Worm (Caenorhabditis elegans) whole organism, L1 larva: ENCODE results near the gene T23F11.11.

Experiments
- C16A3.4 ChIP-seq: fragments of 150-350 bp; optimal IDR thresholded peaks from 2 replicates; lab custom pipeline; 2014; ENCODE audit warnings: missing biosample characterization, missing genetic modification characterization
- C34B4.2 ChIP-seq: sonication (generic microtip); optimal IDR thresholded peaks from 2 replicates; lab custom pipeline; 2017; ENCODE audit warnings: mild to moderate bottlenecking, missing genetic modification characterization, missing compliant biosample characterization
- Y116A8C.19 ChIP-seq: sonication (generic microtip); optimal IDR thresholded peaks from 2 replicates; lab custom pipeline; 2016; ENCODE audit warnings: missing compliant biosample characterization, missing genetic modification characterization, borderline replicate concordance
- aha-1 ChIP-seq: fragments of 150-350 bp; optimal IDR thresholded peaks from 2 replicates; lab custom pipeline; 2014; ENCODE audit warnings: missing biosample characterization, missing genetic modification characterization
- alr-1 ChIP-seq: fragments of 200-800 bp; sonication (Bioruptor generic); optimal IDR thresholded peaks from 2 replicates; lab custom pipeline; 2018; ENCODE audit warnings: borderline replicate concordance, mild to moderate bottlenecking, missing genetic modification characterization, missing compliant biosample characterization
- ama-1 ChIP-seq: fragments of 150-350 bp; optimal IDR thresholded peaks from 2 replicates; lab custom pipeline; 2014
- ceh-63 ChIP-seq: fragments of 200-800 bp; sonication (Bioruptor generic); optimal IDR thresholded peaks from 2 replicates; lab custom pipeline; 2018; ENCODE audit warnings: mild to moderate bottlenecking, missing genetic modification characterization, missing compliant biosample characterization
- ceh-8 ChIP-seq: fragments of 200-800 bp; sonication (Bioruptor generic); optimal IDR thresholded peaks from 2 replicates; lab custom pipeline; 2018; ENCODE audit warnings: mild to moderate bottlenecking, missing genetic modification characterization, moderate library complexity, missing compliant biosample characterization
- ceh-90 ChIP-seq: sonication (generic microtip); optimal IDR thresholded peaks from 2 replicates; lab custom pipeline; 2016; ENCODE audit warnings: missing genetic modification characterization, missing compliant biosample characterization
- dpl-1 ChIP-seq, 3 experiments: fragments of 150-350 bp in 2 of 3; sonication (generic microtip) in 1 of 3; optimal IDR thresholded peaks; 2 replicates each; lab custom pipeline; 2014 to 2017; ENCODE audit warnings: missing biosample characterization in 3 of 3, missing genetic modification characterization in 3 of 3, missing genetic modification reagents in 3 of 3
- efl-1 ChIP-seq, 4 experiments: fragments of 150-350 bp; optimal IDR thresholded peaks in 3 of 4; peaks in 1 of 4; 1 replicate in 1 of 4; 2 replicates in 3 of 4; lab custom pipeline; 2014; ENCODE audit warnings: missing biosample characterization in 2 of 4, missing genetic modification characterization in 2 of 4, missing genetic modification reagents in 2 of 4
- egl-27 ChIP-seq, 2 experiments: fragments of 150-350 bp in 1 of 2; sonication (generic microtip); optimal IDR thresholded peaks; 3 replicates each; lab custom pipeline; 2017 to 2018; ENCODE audit warnings: missing biosample characterization in 2 of 2, missing genetic modification characterization in 2 of 2, missing genetic modification reagents in 2 of 2
- elt-2 ChIP-seq: sonication (generic microtip); optimal IDR thresholded peaks from 2 replicates; lab custom pipeline; 2016; ENCODE audit warnings: missing genetic modification characterization, mild to moderate bottlenecking, inconsistent platforms, missing compliant biosample characterization, missing genetic modification reagents
- ets-5 ChIP-seq: fragments of 200-800 bp; sonication (Bioruptor generic); IDR thresholded peaks from 2 replicates; pipeline ENCODE4 v1.3.6; 2022; ENCODE audit warnings: missing genetic modification characterization, missing compliant biosample characterization
- fkh-4 ChIP-seq: sonication (generic microtip); optimal IDR thresholded peaks from 2 replicates; lab custom pipeline; 2016; ENCODE audit warnings: missing compliant biosample characterization, missing genetic modification characterization, borderline replicate concordance
- fos-1 ChIP-seq: fragments of 150-350 bp; optimal IDR thresholded peaks from 2 replicates; lab custom pipeline; 2014; ENCODE audit warnings: missing biosample characterization, missing genetic modification characterization
- grh-1 ChIP-seq: fragments of 200-800 bp; sonication (Bioruptor generic); IDR thresholded peaks from 2 replicates; pipeline ENCODE4 v1.3.6; 2022; ENCODE audit warnings: missing genetic modification reagents, missing genetic modification characterization, missing compliant biosample characterization
- hlh-17 ChIP-seq: fragments of 200-800 bp; sonication (Bioruptor generic); optimal IDR thresholded peaks from 2 replicates; lab custom pipeline; 2018; ENCODE audit warnings: missing genetic modification characterization, mild to moderate bottlenecking, missing compliant biosample characterization, moderate library complexity, borderline replicate concordance
- hlh-4 ChIP-seq: sonication (generic microtip); optimal IDR thresholded peaks from 2 replicates; lab custom pipeline; 2016; ENCODE audit warnings: mild to moderate bottlenecking, missing genetic modification characterization, missing compliant biosample characterization
- hpl-2 ChIP-seq: fragments of 150-350 bp; optimal IDR thresholded peaks from 2 replicates; lab custom pipeline; 2014; ENCODE audit warnings: missing biosample characterization, missing genetic modification reagents, missing genetic modification characterization
- isw-1 ChIP-seq: fragments of 200-800 bp; sonication (Bioruptor generic); IDR thresholded peaks from 2 replicates; pipeline ENCODE4 v1.3.6; 2022; ENCODE audit warnings: missing genetic modification characterization, missing compliant biosample characterization
- jun-1 ChIP-seq: fragments of 150-350 bp; optimal IDR thresholded peaks from 2 replicates; lab custom pipeline; 2014; ENCODE audit warnings: missing biosample characterization, missing genetic modification reagents, missing genetic modification characterization
- lin-13 ChIP-seq: fragments of 150-350 bp; optimal IDR thresholded peaks from 2 replicates; lab custom pipeline; 2014; ENCODE audit warnings: missing biosample characterization, missing genetic modification reagents, missing genetic modification characterization
- lin-14 ChIP-seq: fragments of 200-800 bp; sonication (Bioruptor generic); optimal IDR thresholded peaks from 2 replicates; lab custom pipeline; 2018; ENCODE audit warnings: mild to moderate bottlenecking, missing genetic modification characterization, moderate library complexity, missing compliant biosample characterization
- lin-35 ChIP-seq, 2 experiments: fragments of 150-350 bp; optimal IDR thresholded peaks; 2 replicates each; lab custom pipeline; 2014; ENCODE audit warnings: missing biosample characterization in 2 of 2, missing genetic modification characterization in 2 of 2, missing genetic modification reagents in 2 of 2
- lin-39 ChIP-seq: fragments of 150-350 bp; optimal IDR thresholded peaks from 2 replicates; lab custom pipeline; 2014; ENCODE audit warnings: missing biosample characterization, missing genetic modification reagents, missing genetic modification characterization
- mab-9 ChIP-seq: fragments of 200-800 bp; sonication (Bioruptor generic); IDR thresholded peaks from 2 replicates; pipeline ENCODE4 v1.3.6; 2022; ENCODE audit warnings: missing genetic modification reagents, missing genetic modification characterization, missing compliant biosample characterization
- nhr-20 ChIP-seq: sonication (generic microtip); optimal IDR thresholded peaks from 2 replicates; lab custom pipeline; 2016; ENCODE audit warnings: mild to moderate bottlenecking, missing genetic modification characterization, missing compliant biosample characterization
- nhr-28 ChIP-seq: fragments of 150-350 bp; optimal IDR thresholded peaks from 2 replicates; lab custom pipeline; 2014; ENCODE audit warnings: missing biosample characterization, missing genetic modification characterization
- nhr-71 ChIP-seq: sonication (generic microtip); optimal IDR thresholded peaks from 2 replicates; lab custom pipeline; 2016; ENCODE audit warnings: mild to moderate bottlenecking, missing genetic modification characterization, moderate library complexity, missing compliant biosample characterization
- nhr-76 ChIP-seq: sonication (generic microtip); optimal IDR thresholded peaks from 2 replicates; lab custom pipeline; 2017; ENCODE audit warnings: missing biosample characterization, missing genetic modification characterization
- nhr-77 ChIP-seq: fragments of 150-350 bp; optimal IDR thresholded peaks from 2 replicates; lab custom pipeline; 2014; ENCODE audit warnings: missing biosample characterization, missing genetic modification characterization
- nhr-85 ChIP-seq: sonication (generic microtip); peaks from one replicate; lab custom pipeline; 2016; ENCODE audit warnings: missing genetic modification characterization, inconsistent platforms, missing compliant biosample characterization
- pag-3 ChIP-seq: sonication (generic microtip); optimal IDR thresholded peaks from 2 replicates; lab custom pipeline; 2017; ENCODE audit warnings: missing genetic modification characterization, mild to moderate bottlenecking, missing compliant biosample characterization, antibody characterized with exemption, borderline replicate concordance; ENCODE audit not compliant: insufficient read depth
- pqm-1 ChIP-seq: sonication (generic microtip); optimal IDR thresholded peaks from 3 replicates; lab custom pipeline; 2017; ENCODE audit warnings: missing biosample characterization, missing genetic modification characterization
- snpc-4 ChIP-seq: fragments of 150-350 bp; optimal IDR thresholded peaks from 2 replicates; lab custom pipeline; 2014; ENCODE audit warnings: missing biosample characterization, missing genetic modification characterization
- sptf-1 ChIP-seq: fragments of 150-350 bp; optimal IDR thresholded peaks from 2 replicates; lab custom pipeline; 2014; ENCODE audit warnings: missing biosample characterization, missing genetic modification characterization
- sup-37 ChIP-seq: fragments of 200-800 bp; sonication (Bioruptor generic); optimal IDR thresholded peaks from 2 replicates; lab custom pipeline; 2018; ENCODE audit warnings: mild to moderate bottlenecking, missing genetic modification characterization, missing compliant biosample characterization
- tlp-1 ChIP-seq: fragments of 150-350 bp; optimal IDR thresholded peaks from 2 replicates; lab custom pipeline; 2014; ENCODE audit warnings: missing biosample characterization, missing genetic modification characterization
- unc-30 ChIP-seq: sonication (generic microtip); optimal IDR thresholded peaks from 2 replicates; lab custom pipeline; 2017; ENCODE audit warnings: missing biosample characterization, missing genetic modification characterization
- unc-62 ChIP-seq: fragments of 150-350 bp; optimal IDR thresholded peaks from 2 replicates; lab custom pipeline; 2014; ENCODE audit warnings: missing biosample characterization, missing genetic modification reagents, missing genetic modification characterization
- unc-86 ChIP-seq: sonication (generic microtip); optimal IDR thresholded peaks from 2 replicates; lab custom pipeline; 2016; ENCODE audit warnings: missing genetic modification characterization, missing compliant biosample characterization
- unc-98 ChIP-seq: fragments of 200-800 bp; sonication (Bioruptor generic); IDR thresholded peaks from 2 replicates; pipeline ENCODE4 v1.3.6; 2022; ENCODE audit warnings: missing genetic modification characterization, missing compliant biosample characterization
- vab-15 ChIP-seq: sonication (generic microtip); optimal IDR thresholded peaks from 2 replicates; lab custom pipeline; 2017; ENCODE audit warnings: missing genotype, mild to moderate bottlenecking, missing genetic modification characterization, missing compliant biosample characterization
- zag-1 ChIP-seq: fragments of 150-350 bp; optimal IDR thresholded peaks from 2 replicates; lab custom pipeline; 2014; ENCODE audit warnings: missing biosample characterization, missing genetic modification characterization
- zip-4 ChIP-seq: fragments of 200-800 bp; sonication (Bioruptor generic); optimal IDR thresholded peaks from 2 replicates; lab custom pipeline; 2018; ENCODE audit warnings: mild to moderate bottlenecking, missing genetic modification characterization, moderate library complexity, missing compliant biosample characterization

Gene T23F11.11

ce11 chrIII:4677466-4677865 lies 6.1 kb upstream of the T23F11.11 start, which contains the start of gene srg-10:
Gene srg-10, plus strand, starts transcription at chrIII:4677766.
- TF ChIP-seq grh-1 (no peak), C16A3.4 (tag; lab: Kevin White, UChicago) (no peak), snpc-4 (tag; lab: Kevin White, UChicago) (no peak), Y116A8C.19 (no peak), unc-30 (no peak), egl-27 (tag; optimal IDR thresholded peaks at IDR 0.05; lab: Kevin White, UChicago) (no peak), sptf-1 (tag; lab: Kevin White, UChicago) (no peak), nhr-85 (tag; lab: Kevin White, UChicago) (no peak), hlh-4 (no peak), fos-1 (tag; lab: Kevin White, UChicago) (no peak), unc-98 (no peak), hlh-17 (GFP tag; lab: Kevin White, UChicago) (no peak), ceh-90 (tag; lab: Kevin White, UChicago) (no peak), nhr-71 (tag; lab: Kevin White, UChicago) (no peak), mab-9 (no peak), tlp-1 (no peak)

- TF ChIP-seq ama-1 (no peak), nhr-76 (no peak), lin-14 (no peak), isw-1 (GFP tag; lab: Robert Waterston, UW) (no peak)
These were observed 558 bp upstream of the T23F11.11 start, which contains the start of gene srg-13 for ce11 chrIII:4671949-4672348. Gene srg-13, plus strand, starts transcription at chrIII:4672249.

- TF ChIP-seq zip-4 (no peak), ceh-8 (no peak), pqm-1 (tag; lab: Kevin White, UChicago) (peak; percentile 25), hlh-4 (no peak), dpl-1 (GFP tag; optimal IDR thresholded peaks at IDR 0.05; lab: Kevin White, UChicago) (no peak), jun-1 (no peak), fkh-4 (tag; lab: Kevin White, UChicago) (no peak), elt-2 (tag; lab: Kevin White, UChicago) (peak; percentile 46), nhr-28 (tag; lab: Kevin White, UChicago) (no peak), lin-14 (peak; percentile 3), lin-35 (GFP tag; optimal IDR thresholded peaks at IDR 0.05; lab: Kevin White, UChicago) (peak in 1 of 2 experiments; percentile 20), efl-1 (optimal IDR thresholded peaks at IDR 0.05; lab: Kevin White, UChicago) (no peak), efl-1 (GFP tag; optimal IDR thresholded peaks at IDR 0.05 in 1 of 2; lab: Kevin White, UChicago) (peak in 1 of 2 experiments; percentile 59), unc-86 (tag; lab: Kevin White, UChicago) (no peak), alr-1 (tag; lab: Kevin White, UChicago) (no peak), hpl-2 (GFP tag; lab: Kevin White, UChicago) (no peak)
These were observed 3.3 kb downstream of the T23F11.11 start for ce11 chrIII:4668073-4668472.

ce11 chrIII:4666753-4667400 lies 4.5 kb downstream of the T23F11.11 start:
- TF ChIP-seq ceh-63 (GFP tag; lab: Kevin White, UChicago) = no peak
- no peak for TF ChIP-seq fos-1 (tag; lab: Kevin White, UChicago)
- TF ChIP-seq egl-27 (tag; optimal IDR thresholded peaks at IDR 0.05; lab: Kevin White, UChicago) = no peak
- no peak for TF ChIP-seq lin-39 (tag; lab: Kevin White, UChicago)
- TF ChIP-seq ceh-8 = no peak
- TF ChIP-seq zip-4 = no peak
- TF ChIP-seq lin-13 (GFP tag; lab: Kevin White, UChicago) = no peak
- TF ChIP-seq pqm-1 (tag; lab: Kevin White, UChicago) = no peak
- TF ChIP-seq nhr-20 (tag; lab: Kevin White, UChicago) = peak; percentile 51
- TF ChIP-seq pag-3 (tag; lab: Kevin White, UChicago) = no peak
- TF ChIP-seq hpl-2 (GFP tag; lab: Kevin White, UChicago) = no peak
- TF ChIP-seq ets-5 (GFP tag; lab: Robert Waterston, UW) = no peak
- TF ChIP-seq unc-62 (GFP tag; lab: Kevin White, UChicago) = no peak
- no peak for TF ChIP-seq isw-1 (GFP tag; lab: Robert Waterston, UW)
- no peak for TF ChIP-seq aha-1 (tag; lab: Kevin White, UChicago)
- TF ChIP-seq C34B4.2 (tag; lab: Kevin White, UChicago) = no peak
- TF ChIP-seq hlh-17 (GFP tag; lab: Kevin White, UChicago) = no peak
- TF ChIP-seq nhr-77 = peak; percentile 22
- peak; percentile 36 to 37 for TF ChIP-seq efl-1 (optimal IDR thresholded peaks at IDR 0.05; lab: Kevin White, UChicago)
- TF ChIP-seq efl-1 (GFP tag; optimal IDR thresholded peaks at IDR 0.05 in 1 of 2; lab: Kevin White, UChicago) = peak; percentile 21 to 95
- TF ChIP-seq sup-37 (GFP tag; lab: Kevin White, UChicago) = no peak
- no peak for TF ChIP-seq sptf-1 (tag; lab: Kevin White, UChicago)
- TF ChIP-seq zag-1 (tag; lab: Kevin White, UChicago) = no peak
- TF ChIP-seq vab-15 (tag; lab: Kevin White, UChicago) = no peak
